Worm (Caenorhabditis elegans) whole organism, L4/young adult: ENCODE results near the gene zfp-3.

Experiments
- W03F9.2 ChIP-seq: fragments of 150-350 bp; optimal IDR thresholded peaks from 2 replicates; lab custom pipeline; 2014; ENCODE audit warnings: missing biosample characterization, missing genetic modification characterization
- him-1 ChIP-seq: sonication (generic microtip); optimal IDR thresholded peaks from 2 replicates; lab custom pipeline; 2016; ENCODE audit warnings: missing genotype, missing genetic modification reagents, missing genetic modification characterization, missing compliant biosample characterization

DNA sequence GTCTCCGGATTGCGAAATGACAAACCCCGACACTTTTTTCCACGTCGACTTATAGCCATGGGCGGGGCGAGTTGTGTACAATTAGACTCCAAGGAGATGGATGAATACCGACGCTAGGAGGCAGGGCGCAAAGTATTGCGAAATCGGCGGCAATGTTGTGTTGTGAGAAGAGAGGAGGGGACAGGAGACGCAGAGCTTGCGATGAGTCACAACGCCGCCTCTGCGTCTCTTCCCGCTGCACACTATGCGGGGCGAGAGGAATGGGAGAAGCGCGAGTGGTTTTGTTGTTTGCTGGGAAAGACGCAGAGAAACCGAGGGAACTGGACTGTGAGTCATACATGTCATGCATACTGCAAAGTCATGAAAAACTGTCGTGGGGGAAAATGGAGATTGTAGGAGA lies 7.9 kb upstream of the zfp-3 start:
- TF ChIP-seq him-1 (tag; lab: Kevin White, UChicago) (peak; percentile 56), W03F9.2 (peak; percentile 30)
